Fruit fly (Drosophila melanogaster) whole organism, embryonic: ENCODE data around the gene CG42512.

Experiments used
- Adf1 ChIP-seq: fragments of 200-800 bp; sonication (Bioruptor generic); IDR thresholded peaks from 2 replicates; pipeline ENCODE4 v1.3.6; 2022; ENCODE audit warnings: missing biosample characterization, missing genetic modification characterization
- CG10462 ChIP-seq: fragments of 200-800 bp; sonication (Bioruptor generic); optimal IDR thresholded peaks from 2 replicates; lab custom pipeline; 2016; ENCODE audit warnings: missing biosample characterization, missing genetic modification characterization
- CG10959 ChIP-seq: fragments of 200-800 bp; sonication (Bioruptor generic); IDR thresholded peaks from 2 replicates; pipeline ENCODE4 v1.3.6; 2022; ENCODE audit warnings: missing biosample characterization, missing genetic modification characterization
- CG11560 ChIP-seq: fragments of 200-800 bp; sonication (Bioruptor generic); IDR thresholded peaks from 3 replicates; pipeline ENCODE4 v1.3.6; 2022; ENCODE audit warnings: missing biosample characterization, missing genetic modification characterization
- CG12391 ChIP-seq: fragments of 200-800 bp; sonication (Bioruptor generic); optimal IDR thresholded peaks from 3 replicates; lab custom pipeline; 2018; ENCODE audit warnings: missing biosample characterization, mild to moderate bottlenecking, missing genetic modification characterization, moderate library complexity
- CG12769 ChIP-seq: fragments of 200-800 bp; sonication (Bioruptor generic); optimal IDR thresholded peaks from 2 replicates; lab custom pipeline; 2019; ENCODE audit warnings: missing biosample characterization, mild to moderate bottlenecking, missing genetic modification characterization, moderate library complexity
- CG13296 ChIP-seq: fragments of 200-800 bp; sonication (Bioruptor generic); optimal IDR thresholded peaks from 3 replicates; lab custom pipeline; 2018; ENCODE audit warnings: missing biosample characterization, mild to moderate bottlenecking, missing genetic modification characterization
- CG15479 ChIP-seq: fragments of 200-800 bp; sonication (Bioruptor generic); optimal IDR thresholded peaks from 3 replicates; lab custom pipeline; 2019; ENCODE audit warnings: missing biosample characterization, mild to moderate bottlenecking, missing genetic modification characterization, moderate library complexity
- CG1602 ChIP-seq: fragments of 200-800 bp; sonication (Bioruptor generic); optimal IDR thresholded peaks from 3 replicates; lab custom pipeline; 2016; ENCODE audit warnings: missing biosample characterization, missing genetic modification characterization
- CG16863 ChIP-seq: fragments of 200-800 bp; sonication (Bioruptor generic); optimal IDR thresholded peaks from 3 replicates; lab custom pipeline; 2016; ENCODE audit warnings: missing biosample characterization, missing genetic modification characterization
- CG17328 ChIP-seq: fragments of 200-800 bp; sonication (Bioruptor generic); IDR thresholded peaks from 2 replicates; pipeline ENCODE4 v1.3.6; 2022; ENCODE audit warnings: missing biosample characterization, missing genetic modification characterization
- CG17829 ChIP-seq: fragments of 200-800 bp; optimal IDR thresholded peaks from 2 replicates; lab custom pipeline; 2019; ENCODE audit warnings: missing biosample characterization, mild to moderate bottlenecking, missing genetic modification characterization, moderate library complexity
- CG2199 ChIP-seq: fragments of 200-800 bp; sonication (Bioruptor generic); IDR thresholded peaks from 3 replicates; pipeline ENCODE4 v1.3.6; 2022; ENCODE audit warnings: missing biosample characterization, missing genetic modification characterization
- CG2678 ChIP-seq: fragments of 200-800 bp; sonication (Bioruptor generic); optimal IDR thresholded peaks from 3 replicates; lab custom pipeline; 2019; ENCODE audit warnings: missing biosample characterization, mild to moderate bottlenecking, missing genetic modification characterization, moderate library complexity
- CG30431 ChIP-seq: fragments of 200-800 bp; sonication (Bioruptor generic); optimal IDR thresholded peaks from 2 replicates; lab custom pipeline; 2017; ENCODE audit warnings: missing biosample characterization, missing genetic modification characterization
- CG42726 ChIP-seq: fragments of 200-800 bp; sonication (Bioruptor generic); IDR thresholded peaks from 2 replicates; pipeline ENCODE4 v1.3.6; 2022; ENCODE audit warnings: missing biosample characterization, missing genetic modification characterization; ENCODE audit not compliant: partially characterized antibody
- CG4282 ChIP-seq: fragments of 200-800 bp; sonication (Bioruptor generic); optimal IDR thresholded peaks from 2 replicates; lab custom pipeline; 2016; ENCODE audit warnings: missing biosample characterization, missing genetic modification characterization
- CG4707 ChIP-seq: fragments of 200-800 bp; sonication (Bioruptor generic); optimal IDR thresholded peaks from 2 replicates; lab custom pipeline; 2018; ENCODE audit warnings: missing biosample characterization, mild to moderate bottlenecking, missing genetic modification characterization, moderate library complexity
- CG6689 ChIP-seq: fragments of 200-800 bp; sonication (Bioruptor generic); IDR thresholded peaks from 2 replicates; pipeline ENCODE4 v1.3.6; 2022; ENCODE audit warnings: missing biosample characterization, missing genetic modification characterization
- CG6813 ChIP-seq: fragments of 200-800 bp; sonication (Bioruptor generic); optimal IDR thresholded peaks from 2 replicates; lab custom pipeline; 2017; ENCODE audit warnings: missing biosample characterization, missing genetic modification characterization, mild to moderate bottlenecking, moderate library complexity, missing genetic modification reagents
- CG7987 ChIP-seq: fragments of 200-800 bp; sonication (Bioruptor generic); optimal IDR thresholded peaks from 2 replicates; lab custom pipeline; 2018; ENCODE audit warnings: missing biosample characterization, mild to moderate bottlenecking, missing genetic modification characterization, moderate library complexity
- CrebB ChIP-seq: fragments of 200-800 bp; sonication (Bioruptor generic); optimal IDR thresholded peaks from 3 replicates; lab custom pipeline; 2018; ENCODE audit warnings: missing biosample characterization, mild to moderate bottlenecking, missing genetic modification characterization
- Gug ChIP-seq: fragments of 200-800 bp; sonication (Bioruptor generic); IDR thresholded peaks from 4 replicates; pipeline ENCODE4 v1.3.6; 2022; ENCODE audit warnings: missing biosample characterization, missing genetic modification characterization
- HLHmδ ChIP-seq: fragments of 200-800 bp; sonication (Bioruptor generic); optimal IDR thresholded peaks from 2 replicates; lab custom pipeline; 2018; ENCODE audit warnings: missing biosample characterization, mild to moderate bottlenecking, missing genetic modification characterization, moderate library complexity
- Lim3 ChIP-seq: fragments of 200-800 bp; sonication (Bioruptor generic); IDR thresholded peaks from 2 replicates; pipeline ENCODE4 v1.3.6; 2022; ENCODE audit warnings: missing biosample characterization, missing genetic modification characterization
- Nf-YB ChIP-seq: fragments of 200-800 bp; sonication (Bioruptor generic); optimal IDR thresholded peaks from 3 replicates; lab custom pipeline; 2019; ENCODE audit warnings: missing biosample characterization, mild to moderate bottlenecking, missing genetic modification characterization, moderate library complexity
- Oli ChIP-seq: fragments of 200-800 bp; sonication (Bioruptor generic); optimal IDR thresholded peaks from 2 replicates; lab custom pipeline; 2018; ENCODE audit warnings: missing biosample characterization, mild to moderate bottlenecking, missing genetic modification characterization, moderate library complexity
- Rfx ChIP-seq: fragments of 200-800 bp; sonication (Bioruptor generic); IDR thresholded peaks from 2 replicates; pipeline ENCODE4 v1.3.6; 2022; ENCODE audit warnings: missing biosample characterization, missing genetic modification characterization
- Rx ChIP-seq: fragments of 200-800 bp; sonication (Bioruptor generic); IDR thresholded peaks from 2 replicates; pipeline ENCODE4 v1.3.6; 2022; ENCODE audit warnings: missing biosample characterization, missing genetic modification characterization
- Six4 ChIP-seq: fragments of 200-800 bp; sonication (Bioruptor generic); optimal IDR thresholded peaks from 2 replicates; lab custom pipeline; 2016; ENCODE audit warnings: missing biosample characterization, missing genetic modification characterization
- Stat92E ChIP-seq, 3 experiments: fragments of >200 bp in 2 of 3; fragments of 200-800 bp in 1 of 3; sonication (Bioruptor generic) in 1 of 3; optimal IDR thresholded peaks; 2 replicates each; lab custom pipeline; 2017 to 2019; ENCODE audit warnings: missing biosample characterization in 3 of 3, missing genetic modification characterization in 3 of 3, mild to moderate bottlenecking in 1 of 3, moderate library complexity in 1 of 3
- TFAM ChIP-seq: fragments of 200-800 bp; sonication (Bioruptor generic); optimal IDR thresholded peaks from 2 replicates; lab custom pipeline; 2017; ENCODE audit warnings: missing biosample characterization, missing genetic modification characterization, inconsistent platforms
- YL-1 ChIP-seq: fragments of 200-800 bp; sonication (Bioruptor generic); optimal IDR thresholded peaks from 3 replicates; lab custom pipeline; 2017; ENCODE audit warnings: missing biosample characterization, mild to moderate bottlenecking, missing genetic modification characterization
- ac ChIP-seq: fragments of 200-800 bp; sonication (Bioruptor generic); optimal IDR thresholded peaks from 3 replicates; lab custom pipeline; 2017; ENCODE audit warnings: missing biosample characterization, mild to moderate bottlenecking, missing genetic modification characterization
- az2 ChIP-seq: fragments of 200-800 bp; sonication (Bioruptor generic); optimal IDR thresholded peaks from 3 replicates; lab custom pipeline; 2016; ENCODE audit warnings: missing biosample characterization, missing genetic modification characterization
- bab2 ChIP-seq: fragments of 200-800 bp; sonication (Bioruptor generic); optimal IDR thresholded peaks from 2 replicates; lab custom pipeline; 2016; ENCODE audit warnings: missing biosample characterization, missing genetic modification characterization
- bowl ChIP-seq: fragments of 200-800 bp; sonication (Bioruptor generic); IDR thresholded peaks from 2 replicates; pipeline ENCODE4 v1.3.6; 2022; ENCODE audit warnings: missing biosample characterization, missing genetic modification characterization
- btn ChIP-seq: fragments of 200-800 bp; sonication (Bioruptor generic); optimal IDR thresholded peaks from 2 replicates; lab custom pipeline; 2016; ENCODE audit warnings: missing biosample characterization, missing genetic modification characterization
- chm ChIP-seq: fragments of 200-800 bp; sonication (Bioruptor generic); IDR thresholded peaks from 2 replicates; pipeline ENCODE4 v1.3.6; 2022; ENCODE audit warnings: missing biosample characterization, missing genetic modification characterization
- chn ChIP-seq: fragments of 200-800 bp; sonication (Bioruptor generic); optimal IDR thresholded peaks from 2 replicates; lab custom pipeline; 2016; ENCODE audit warnings: missing biosample characterization, missing genetic modification characterization
- ci ChIP-seq: fragments of 200-800 bp; sonication (Bioruptor generic); IDR thresholded peaks from 3 replicates; pipeline ENCODE4 v1.3.6; 2022; ENCODE audit warnings: missing biosample characterization, missing genetic modification characterization
- crc ChIP-seq: fragments of 200-800 bp; sonication (Bioruptor generic); optimal IDR thresholded peaks from 2 replicates; lab custom pipeline; 2016; ENCODE audit warnings: missing biosample characterization, missing genetic modification characterization
- danr ChIP-seq: fragments of 200-800 bp; sonication (Bioruptor generic); IDR thresholded peaks from 2 replicates; pipeline ENCODE4 v1.3.6; 2022; ENCODE audit warnings: missing biosample characterization, missing genetic modification characterization
- en ChIP-seq: fragments of 200-800 bp; sonication (Bioruptor generic); optimal IDR thresholded peaks from 2 replicates; lab custom pipeline; 2016; ENCODE audit warnings: missing biosample characterization, missing genetic modification characterization
- kah ChIP-seq: fragments of 200-800 bp; sonication (Bioruptor generic); optimal IDR thresholded peaks from 2 replicates; lab custom pipeline; 2018; ENCODE audit warnings: missing biosample characterization, mild to moderate bottlenecking, missing genetic modification characterization
- kni ChIP-seq: fragments of 200-800 bp; sonication (Bioruptor generic); optimal IDR thresholded peaks from 3 replicates; lab custom pipeline; 2017; ENCODE audit warnings: mild to moderate bottlenecking, missing biosample characterization, missing genetic modification reagents, missing genetic modification characterization
- mirr ChIP-seq: fragments of 200-800 bp; sonication (Bioruptor generic); optimal IDR thresholded peaks from 3 replicates; lab custom pipeline; 2018; ENCODE audit warnings: missing biosample characterization, mild to moderate bottlenecking, missing genetic modification characterization
- sens-2 ChIP-seq: fragments of 200-800 bp; sonication (Bioruptor generic); IDR thresholded peaks from 2 replicates; pipeline ENCODE4 v1.3.6; 2022; ENCODE audit warnings: missing biosample characterization, missing genetic modification characterization
- so ChIP-seq: fragments of 200-800 bp; sonication (Bioruptor generic); IDR thresholded peaks from 3 replicates; pipeline ENCODE4 v1.3.6; 2022; ENCODE audit warnings: missing biosample characterization, missing genetic modification characterization
- wdn ChIP-seq: fragments of 200-800 bp; sonication (Bioruptor generic); IDR thresholded peaks from 2 replicates; pipeline ENCODE4 v1.3.6; 2022; ENCODE audit warnings: missing biosample characterization, missing genetic modification characterization
- z ChIP-seq: fragments of 200-800 bp; sonication (Bioruptor generic); IDR thresholded peaks from 3 replicates; pipeline ENCODE4 v1.3.6; 2022; ENCODE audit warnings: missing biosample characterization, missing genetic modification characterization

The CG42512 gene

DNA sequence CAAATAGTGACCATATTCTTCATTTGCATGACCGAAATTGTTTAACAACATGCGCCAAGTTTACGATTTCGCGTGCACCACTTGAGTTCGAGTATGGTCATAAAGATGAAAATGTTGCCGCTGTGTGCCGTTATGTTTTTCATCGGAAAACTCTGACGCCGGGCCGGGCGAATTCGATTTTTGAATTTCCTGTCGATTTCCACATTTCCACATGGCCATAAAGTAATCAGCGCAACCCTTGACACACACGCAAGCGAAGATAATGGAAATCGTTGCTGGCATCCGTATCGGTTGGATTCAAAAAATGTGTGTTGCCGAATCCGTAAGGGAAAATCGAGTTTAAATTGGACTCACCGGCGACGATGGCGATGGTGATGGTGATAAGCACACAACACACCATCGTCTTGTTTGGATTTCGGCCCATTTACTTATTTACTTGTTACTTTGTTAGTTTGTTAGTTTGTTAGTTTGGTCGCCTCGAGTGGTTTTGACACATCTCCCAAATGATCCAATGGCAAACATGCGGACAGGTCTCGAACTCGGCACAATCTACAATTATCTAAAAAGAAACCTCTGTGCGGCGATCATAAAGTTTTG lies 6.5 kb upstream of the CG42512 start (continued):
- TF ChIP-seq CG15479 (GFP tag; lab: Kevin White, UChicago) (peak; percentile 52), danr (GFP tag; lab: Robert Waterston, UW) (no peak), ci (GFP tag; lab: Robert Waterston, UW) (peak; percentile 83), CG13296 (GFP tag; lab: Kevin White, UChicago) (peak; percentile 55), CG30431 (GFP tag; lab: Kevin White, UChicago) (no peak), btn (GFP tag; lab: Kevin White, UChicago) (peak; percentile 54), CG6813 (peak; percentile 83), CG17829 (tag; lab: Kevin White, UChicago) (no peak), Rx (GFP tag; lab: Robert Waterston, UW) (no peak), Six4 (GFP tag; lab: Kevin White, UChicago) (no peak), z (GFP tag; lab: Robert Waterston, UW) (0 out of 3 replicates have a peak, but pooled peaks have one; percentile 28), sens-2 (no peak), YL-1 (peak; percentile 1), CG16863 (GFP tag; lab: Kevin White, UChicago) (peak; percentile 46), kni (GFP tag; lab: Kevin White, UChicago) (peak; percentile 52), chn (no peak), CG4282 (GFP tag; lab: Kevin White, UChicago) (no peak), crc (GFP tag; lab: Kevin White, UChicago) (no peak), CG7987 (GFP tag; lab: Kevin White, UChicago) (peak; percentile 53), CG17328 (peak; percentile 48; the same call in 1 of the 2 replicates), CG12391 (peak; percentile 13), Adf1 (GFP tag; lab: Robert Waterston, UW) (no peak), HLHmδ (peak; percentile 65), CG11560 (no peak), ac (GFP tag; lab: Kevin White, UChicago) (peak; percentile 74), Nf-YB (peak; percentile 37), CrebB (peak; percentile 60), CG10959 (GFP tag; lab: Robert Waterston, UW) (no peak), CG6689 (GFP tag; lab: Robert Waterston, UW) (peak; percentile 25; the same call in 1 of the 2 replicates), mirr (GFP tag; lab: Kevin White, UChicago) (peak; percentile 25), az2 (no peak), CG4707 (peak; percentile 72), Rfx (GFP tag; lab: Robert Waterston, UW) (no peak), Lim3 (no peak), en (GFP tag; lab: Kevin White, UChicago) (no peak), TFAM (GFP tag; lab: Kevin White, UChicago) (peak; percentile 24), Oli (no peak), bab2 (GFP tag; lab: Kevin White, UChicago) (peak; percentile 58), CG2199 (GFP tag; lab: Robert Waterston, UW) (peak; percentile 73; the same call in 2 of the 3 replicates), Gug (GFP tag; lab: Robert Waterston, UW) (no peak), CG1602 (peak; percentile 26), CG2678 (tag; lab: Kevin White, UChicago) (peak; percentile 64), wdn (GFP tag; lab: Robert Waterston, UW) (no peak), CG10462 (GFP tag; lab: Kevin White, UChicago) (peak; percentile 7), chm (GFP tag; lab: Robert Waterston, UW) (peak; percentile 80), Stat92E (GFP tag; optimal IDR thresholded peaks at IDR 0.05; lab: Kevin White, UChicago) (no peak), kah (peak; percentile 44), bowl (GFP tag; lab: Robert Waterston, UW) (no peak), so (GFP tag; lab: Robert Waterston, UW) (0 out of 3 replicates have a peak, but pooled peaks have one; percentile 28), CG42726 (GFP tag; lab: Robert Waterston, UW) (no peak), CG12769 (tag; lab: Kevin White, UChicago) (peak; percentile 54)
